Fruit fly (Drosophila melanogaster) whole organism, pupa: Measurements from ENCODE around the gene fend.
A peak's percentile ranks its signal among the peaks of the same experiment; 100 is the strongest.

Experiments
- CG10348 ChIP-seq: fragments of 200-800 bp; sonication (Bioruptor generic); IDR thresholded peaks from 2 replicates; pipeline ENCODE4 v1.3.6; 2022; ENCODE audit warnings: missing biosample characterization, missing genetic modification characterization
- CG12605 ChIP-seq: fragments of 200-800 bp; sonication (Bioruptor generic); IDR thresholded peaks from 2 replicates; pipeline ENCODE4 v1.3.6; 2022; ENCODE audit warnings: missing biosample characterization, missing genetic modification characterization
- CG13204 ChIP-seq: fragments of 200-800 bp; sonication (Bioruptor generic); optimal IDR thresholded peaks from 2 replicates; lab custom pipeline; 2018; ENCODE audit warnings: missing biosample characterization, mild to moderate bottlenecking, missing genetic modification characterization, moderate library complexity
- CG14655 ChIP-seq: fragments of 200-800 bp; sonication (Bioruptor generic); optimal IDR thresholded peaks from 3 replicates; lab custom pipeline; 2017; ENCODE audit warnings: mild to moderate bottlenecking, missing biosample characterization, missing genetic modification reagents, missing genetic modification characterization
- CG15710 ChIP-seq: fragments of 200-800 bp; sonication (Bioruptor generic); optimal IDR thresholded peaks from 2 replicates; lab custom pipeline; 2018; ENCODE audit warnings: missing biosample characterization, mild to moderate bottlenecking, missing genetic modification characterization, moderate library complexity
- CG17806 ChIP-seq: fragments of 200-800 bp; sonication (Bioruptor generic); optimal IDR thresholded peaks from 2 replicates; lab custom pipeline; 2018; ENCODE audit warnings: missing biosample characterization, mild to moderate bottlenecking, missing genetic modification characterization, moderate library complexity
- CG32121 ChIP-seq: fragments of 200-800 bp; sonication (Bioruptor generic); IDR thresholded peaks from 2 replicates; pipeline ENCODE4 v1.3.6; 2022; ENCODE audit warnings: missing biosample characterization, missing genetic modification characterization
- CG34367 ChIP-seq: fragments of 200-800 bp; sonication (Bioruptor generic); optimal IDR thresholded peaks from 2 replicates; lab custom pipeline; 2018; ENCODE audit warnings: missing biosample characterization, mild to moderate bottlenecking, missing genetic modification characterization
- CG4496 ChIP-seq: fragments of 200-800 bp; sonication (Bioruptor generic); IDR thresholded peaks from 3 replicates; pipeline ENCODE4 v1.3.6; 2022; ENCODE audit warnings: missing biosample characterization, missing genetic modification characterization
- CG8159 ChIP-seq: fragments of 200-800 bp; sonication (Bioruptor generic); optimal IDR thresholded peaks from 3 replicates; lab custom pipeline; 2018; ENCODE audit warnings: missing biosample characterization, mild to moderate bottlenecking, missing genetic modification characterization, moderate library complexity
- CG8301 ChIP-seq: fragments of 200-800 bp; sonication (Bioruptor generic); optimal IDR thresholded peaks from 2 replicates; lab custom pipeline; 2018; ENCODE audit warnings: missing biosample characterization, mild to moderate bottlenecking, missing genetic modification characterization
- CG9948 ChIP-seq: fragments of 200-800 bp; sonication (Bioruptor generic); optimal IDR thresholded peaks from 2 replicates; lab custom pipeline; 2018; ENCODE audit warnings: missing biosample characterization, mild to moderate bottlenecking, missing genetic modification characterization, moderate library complexity
- D1 ChIP-seq: fragments of 200-800 bp; sonication (Bioruptor generic); optimal IDR thresholded peaks from 2 replicates; lab custom pipeline; 2018; ENCODE audit warnings: missing biosample characterization, mild to moderate bottlenecking, missing genetic modification characterization, moderate library complexity
- EcR ChIP-seq: fragments of 200-800 bp; sonication (Bioruptor generic); optimal IDR thresholded peaks from 3 replicates; lab custom pipeline; 2019; ENCODE audit warnings: missing biosample characterization, missing genetic modification characterization, mild to moderate bottlenecking, moderate library complexity, missing genetic modification reagents
- Ets98B ChIP-seq: fragments of 200-800 bp; sonication (Bioruptor generic); IDR thresholded peaks from 2 replicates; pipeline ENCODE4 v1.3.6; 2022; ENCODE audit warnings: missing biosample characterization, missing genetic modification characterization
- Pif1A ChIP-seq: fragments of 200-800 bp; sonication (Bioruptor generic); optimal IDR thresholded peaks from 3 replicates; lab custom pipeline; 2016; ENCODE audit warnings: missing biosample characterization, missing genetic modification characterization
- Pif1B ChIP-seq: fragments of 200-800 bp; sonication (Bioruptor generic); optimal IDR thresholded peaks from 3 replicates; lab custom pipeline; 2016; ENCODE audit warnings: missing biosample characterization, missing genetic modification characterization
- Snoo ChIP-seq: fragments of 200-800 bp; sonication (Bioruptor generic); optimal IDR thresholded peaks from 3 replicates; lab custom pipeline; 2017; ENCODE audit warnings: missing biosample characterization, mild to moderate bottlenecking, missing genetic modification characterization, inconsistent platforms
- fd96Ca ChIP-seq: fragments of 200-800 bp; sonication (Bioruptor generic); IDR thresholded peaks from 3 replicates; pipeline ENCODE4 v1.3.6; 2022; ENCODE audit warnings: missing biosample characterization, missing genetic modification characterization
- gl ChIP-seq: fragments of 200-800 bp; sonication (Bioruptor generic); optimal IDR thresholded peaks from 2 replicates; lab custom pipeline; 2018; ENCODE audit warnings: missing biosample characterization, mild to moderate bottlenecking, missing genetic modification characterization
- rn ChIP-seq: fragments of 200-800 bp; sonication (Bioruptor generic); IDR thresholded peaks from 2 replicates; pipeline ENCODE4 v1.3.6; 2022; ENCODE audit warnings: missing biosample characterization, missing genetic modification characterization

The fend gene

DNA sequence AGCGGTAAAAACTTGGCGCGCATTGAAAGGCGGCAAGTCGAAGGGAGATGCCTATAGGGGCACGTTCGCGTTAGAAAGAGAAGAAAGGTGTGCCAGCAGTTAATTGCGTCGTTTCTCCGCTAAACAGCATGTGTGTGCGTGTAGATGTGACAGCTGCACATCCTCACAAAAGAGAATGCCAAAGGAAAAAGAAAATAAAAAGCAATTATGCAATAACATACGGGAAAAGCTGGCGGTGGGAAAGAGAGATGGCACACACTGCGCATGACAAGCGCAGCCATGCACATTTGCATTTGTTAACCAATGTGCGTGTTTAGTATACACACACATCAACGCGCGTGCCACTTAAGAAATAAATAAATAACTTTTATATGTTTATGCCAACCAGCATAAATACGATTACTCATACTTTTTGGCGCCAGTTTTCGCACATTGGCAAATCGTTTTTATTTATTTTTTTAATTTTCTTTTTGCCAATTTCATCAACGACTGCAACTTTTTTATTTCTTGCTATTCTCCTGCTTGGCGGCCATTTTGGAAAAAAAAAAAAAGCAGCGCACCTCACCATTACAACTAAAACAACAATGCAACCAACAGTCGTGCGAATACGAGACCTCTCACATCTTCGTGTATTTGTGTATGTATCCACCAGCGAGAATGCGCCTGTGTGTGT is 21.0 kb upstream of the fend start:
- TF ChIP-seq CG34367 (tag; lab: Kevin White, UChicago) (peak; percentile 49), CG17806 (tag; lab: Kevin White, UChicago) (no peak), CG8301 (tag; lab: Kevin White, UChicago) (peak; percentile 12), CG9948 (tag; lab: Kevin White, UChicago) (peak; percentile 9), CG13204 (GFP tag; lab: Kevin White, UChicago) (peak; percentile 41), CG10348 (GFP tag; lab: Robert Waterston, UW) (no peak), D1 (tag; lab: Kevin White, UChicago) (no peak), CG32121 (GFP tag; lab: Robert Waterston, UW) (peak; percentile 23), Snoo (tag; lab: Kevin White, UChicago) (no peak), fd96Ca (GFP tag; lab: Robert Waterston, UW) (peak; percentile 46; the same call in 2 of the 3 replicates), gl (tag; lab: Kevin White, UChicago) (peak; percentile 53), CG15710 (tag; lab: Kevin White, UChicago) (peak; percentile 31), CG4496 (GFP tag; lab: Robert Waterston, UW) (peak; percentile 31; the same call in 1 of the 3 replicates), rn (GFP tag; lab: Robert Waterston, UW) (no peak), CG14655 (GFP tag; lab: Kevin White, UChicago) (peak; percentile 54), Pif1B (peak; percentile 55), EcR (GFP tag; lab: Kevin White, UChicago) (no peak), CG12605 (GFP tag; lab: Robert Waterston, UW) (peak; percentile 29), Ets98B (GFP tag; lab: Robert Waterston, UW) (no peak), Pif1A (GFP tag; lab: Kevin White, UChicago) (peak; percentile 50), CG8159 (tag; lab: Kevin White, UChicago) (peak; percentile 25)

DNA sequence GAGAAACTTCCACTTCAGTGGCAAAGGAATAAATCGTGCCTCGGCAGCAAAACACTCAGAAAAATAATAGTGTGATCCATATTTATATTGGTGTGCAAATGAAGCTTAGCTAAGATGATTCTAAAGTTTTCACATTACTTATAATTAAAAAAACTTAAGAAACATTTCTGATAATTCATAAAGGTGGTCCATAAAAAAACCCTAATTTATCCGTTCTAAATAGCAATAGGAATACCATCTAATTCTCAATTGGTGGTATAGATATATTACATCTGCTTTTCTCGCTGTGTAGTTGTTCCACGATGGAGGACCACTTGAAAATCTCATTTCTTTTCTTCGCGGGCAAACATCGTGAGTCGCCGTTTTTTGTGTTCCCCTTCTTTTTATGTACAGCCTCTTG is 20.2 kb upstream of the fend start:
- TF ChIP-seq fd96Ca (GFP tag; lab: Robert Waterston, UW), result no peak
- TF ChIP-seq Ets98B (GFP tag; lab: Robert Waterston, UW), result peak; percentile 23; the same call in 1 of the 2 replicates
- no peak for TF ChIP-seq CG12605 (GFP tag; lab: Robert Waterston, UW)
- TF ChIP-seq CG9948 (tag; lab: Kevin White, UChicago), result peak; percentile 78
- peak; percentile 54; the same call in 2 of the 3 replicates for TF ChIP-seq CG4496 (GFP tag; lab: Robert Waterston, UW)
- peak; percentile 31 for TF ChIP-seq Pif1B
- no peak for TF ChIP-seq EcR (GFP tag; lab: Kevin White, UChicago)
- no peak for TF ChIP-seq CG10348 (GFP tag; lab: Robert Waterston, UW)
- TF ChIP-seq CG15710 (tag; lab: Kevin White, UChicago), result peak; percentile 82
- peak; percentile 80 for TF ChIP-seq CG8301 (tag; lab: Kevin White, UChicago)
- TF ChIP-seq CG34367 (tag; lab: Kevin White, UChicago), result peak; percentile 48
- TF ChIP-seq CG32121 (GFP tag; lab: Robert Waterston, UW), result peak; percentile 53; the same call in 1 of the 2 replicates
- peak; percentile 68 for TF ChIP-seq D1 (tag; lab: Kevin White, UChicago)
- TF ChIP-seq CG8159 (tag; lab: Kevin White, UChicago), result peak; percentile 86
- TF ChIP-seq gl (tag; lab: Kevin White, UChicago), result peak; percentile 24
- peak; percentile 79 for TF ChIP-seq CG17806 (tag; lab: Kevin White, UChicago)
- peak; percentile 82 for TF ChIP-seq CG14655 (GFP tag; lab: Kevin White, UChicago)
- no peak for TF ChIP-seq rn (GFP tag; lab: Robert Waterston, UW)
- TF ChIP-seq Pif1A (GFP tag; lab: Kevin White, UChicago), result peak; percentile 48
- TF ChIP-seq Snoo (tag; lab: Kevin White, UChicago), result peak; percentile 57
- no peak for TF ChIP-seq CG13204 (GFP tag; lab: Kevin White, UChicago)

DNA sequence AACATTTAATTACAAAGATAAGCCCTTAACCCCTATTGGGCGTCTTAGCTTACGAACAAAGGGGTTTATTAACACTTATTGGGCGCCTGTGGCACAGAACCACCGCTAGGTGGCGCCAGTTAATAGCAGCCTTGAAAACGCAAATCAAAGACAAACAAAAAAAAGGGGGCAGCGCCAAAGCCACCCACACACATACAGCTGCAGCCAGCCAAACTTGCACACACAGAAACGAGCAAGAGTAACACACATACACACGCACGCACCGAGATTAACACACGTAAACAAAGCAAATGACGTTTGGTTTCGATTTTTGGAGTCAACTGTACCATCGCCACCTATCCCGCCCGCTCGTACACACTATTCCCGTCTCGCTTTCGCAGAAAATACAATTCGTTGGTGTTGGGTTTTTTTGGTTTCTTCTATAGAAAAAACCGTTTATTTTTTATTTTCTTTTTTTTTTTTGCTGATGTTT is 17.3 kb upstream of the fend start:
- TF ChIP-seq CG32121 (GFP tag; lab: Robert Waterston, UW), result peak; percentile 74
- TF ChIP-seq gl (tag; lab: Kevin White, UChicago), result no peak
- TF ChIP-seq CG14655 (GFP tag; lab: Kevin White, UChicago), result no peak
- TF ChIP-seq D1 (tag; lab: Kevin White, UChicago), result no peak
- TF ChIP-seq Ets98B (GFP tag; lab: Robert Waterston, UW), result peak; percentile 70
- peak; percentile 33 for TF ChIP-seq CG13204 (GFP tag; lab: Kevin White, UChicago)
- TF ChIP-seq Snoo (tag; lab: Kevin White, UChicago), result no peak
- no peak for TF ChIP-seq CG17806 (tag; lab: Kevin White, UChicago)
- peak; percentile 8 for TF ChIP-seq CG34367 (tag; lab: Kevin White, UChicago)
- peak; percentile 69; the same call in 2 of the 3 replicates for TF ChIP-seq CG4496 (GFP tag; lab: Robert Waterston, UW)
- TF ChIP-seq EcR (GFP tag; lab: Kevin White, UChicago), result peak; percentile 8
- TF ChIP-seq CG9948 (tag; lab: Kevin White, UChicago), result no peak
- TF ChIP-seq CG15710 (tag; lab: Kevin White, UChicago), result no peak
- TF ChIP-seq CG8301 (tag; lab: Kevin White, UChicago), result peak; percentile 9
- TF ChIP-seq CG10348 (GFP tag; lab: Robert Waterston, UW), result no peak
- no peak for TF ChIP-seq Pif1A (GFP tag; lab: Kevin White, UChicago)
- peak; percentile 71 for TF ChIP-seq CG12605 (GFP tag; lab: Robert Waterston, UW)
- TF ChIP-seq CG8159 (tag; lab: Kevin White, UChicago), result peak; percentile 43
- TF ChIP-seq Pif1B, result no peak
- no peak; the same call in 1 of the 2 replicates for TF ChIP-seq rn (GFP tag; lab: Robert Waterston, UW)
- peak; percentile 70; the same call in 1 of the 3 replicates for TF ChIP-seq fd96Ca (GFP tag; lab: Robert Waterston, UW)

DNA sequence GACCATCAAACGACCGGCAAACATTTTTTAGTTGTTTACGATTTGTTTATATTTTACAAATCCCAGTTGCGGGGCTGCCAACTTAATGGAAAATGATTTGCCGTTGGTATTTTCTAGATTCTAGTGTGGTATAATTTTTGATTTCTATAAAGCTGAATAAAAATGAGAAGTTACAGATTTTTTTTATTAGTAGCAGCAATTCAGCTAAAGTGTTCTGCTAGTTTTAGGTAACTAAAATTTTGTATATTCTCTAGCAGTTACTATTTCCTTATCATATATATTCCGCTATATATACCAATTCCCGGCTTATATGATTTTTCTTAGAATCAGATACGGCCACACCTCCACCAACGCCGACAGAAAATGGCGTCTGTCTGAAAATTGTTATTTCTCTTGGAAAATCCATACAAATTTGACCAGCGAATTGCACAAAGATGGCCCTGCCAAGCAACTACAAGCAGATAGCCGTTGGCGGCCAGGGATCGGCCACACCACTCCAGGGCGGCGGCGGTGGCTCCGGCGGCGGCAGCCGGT is 14.2 kb upstream of the fend start, which contains the start of the genes fh and Bap111:
Gene fh (minus strand): TSS at position 83 of the 534 bp plus-strand sequence.
Gene Bap111 (plus strand): TSS at position 321 of the 534 bp plus-strand sequence.
- TF ChIP-seq CG8159 (tag; lab: Kevin White, UChicago), result peak; percentile 7
- TF ChIP-seq rn (GFP tag; lab: Robert Waterston, UW), result no peak
